Worm (Caenorhabditis elegans) whole organism, midembryonic: Measurements from ENCODE around the gene cah-2.

Experiments used
- T22C8.4 ChIP-seq: fragments of 200-800 bp; sonication (Bioruptor generic); IDR thresholded peaks from 2 replicates; pipeline ENCODE4 v1.3.6; 2022; ENCODE audit warnings: missing genetic modification characterization, missing compliant biosample characterization
- cog-1 ChIP-seq: sonication (generic microtip); optimal IDR thresholded peaks from 2 replicates; lab custom pipeline; 2016; ENCODE audit warnings: missing genetic modification characterization, missing compliant biosample characterization
- flt-1 ChIP-seq: fragments of 200-800 bp; sonication (Bioruptor generic); IDR thresholded peaks from 2 replicates; pipeline ENCODE4 v1.3.6; 2022; ENCODE audit warnings: missing genetic modification characterization, missing compliant biosample characterization
- klf-2 ChIP-seq: fragments of 200-800 bp; sonication (Bioruptor generic); conservative IDR thresholded peaks from 2 replicates; pipeline ENCODE4 v1.3.6; 2022; ENCODE audit warnings: missing genetic modification reagents, missing genetic modification characterization, missing compliant biosample characterization
- med-1 ChIP-seq: sonication (generic microtip); optimal IDR thresholded peaks from 2 replicates; lab custom pipeline; 2017; ENCODE audit warnings: missing genetic modification characterization, mild to moderate bottlenecking, missing compliant biosample characterization, antibody characterized with exemption, missing genetic modification reagents; ENCODE audit not compliant: insufficient read depth
- ref-1 ChIP-seq: fragments of 200-800 bp; sonication (Bioruptor generic); conservative IDR thresholded peaks from 2 replicates; pipeline ENCODE4 v1.3.6; 2022; ENCODE audit warnings: missing genetic modification reagents, missing genetic modification characterization, missing compliant biosample characterization
- tab-1 ChIP-seq: fragments of 200-800 bp; sonication (Bioruptor generic); IDR thresholded peaks from 2 replicates; pipeline ENCODE4 v1.3.6; 2022; ENCODE audit warnings: missing genetic modification characterization, missing compliant biosample characterization
- ztf-23 ChIP-seq: fragments of 200-800 bp; sonication (Bioruptor generic); IDR thresholded peaks from 2 replicates; pipeline ENCODE4 v1.3.6; 2022; ENCODE audit warnings: missing genetic modification reagents, missing genetic modification characterization, missing compliant biosample characterization

DNA sequence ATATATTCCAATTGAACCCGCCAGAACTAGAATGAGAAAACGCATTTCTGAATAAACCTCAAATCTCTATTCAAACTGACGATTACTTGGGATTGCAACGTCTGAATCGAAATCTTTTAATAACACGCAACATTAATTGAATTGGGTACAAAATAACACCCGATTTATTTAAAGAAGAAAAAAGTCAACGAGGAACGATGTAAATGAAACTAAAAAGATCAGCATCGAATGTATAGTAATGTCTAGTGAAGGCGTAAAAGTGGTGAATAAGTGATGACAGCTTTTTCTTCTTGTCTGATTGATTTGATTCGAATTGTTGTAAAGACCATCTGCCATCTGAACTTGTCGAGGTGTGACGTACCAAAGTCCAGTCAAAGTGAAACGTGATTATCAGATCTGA lies 10.7 kb upstream of the cah-2 start, which contains the start of gene nas-23:
- TF ChIP-seq T22C8.4 (GFP tag; lab: Robert Waterston, UW) (no peak), ztf-23 (GFP tag; lab: Robert Waterston, UW) (no peak), ref-1 (no peak), klf-2 (no peak), flt-1 (GFP tag; lab: Robert Waterston, UW) (no peak), med-1 (GFP tag; lab: Kevin White, UChicago) (no peak), tab-1 (GFP tag; lab: Robert Waterston, UW) (no peak), cog-1 (tag; lab: Kevin White, UChicago) (no peak)
